Worm (Caenorhabditis elegans): ENCODE measurements around the gene emb-4.

emb-4 gene

ce11 chrV:18917396-18917795 is 22.6 kb upstream of the emb-4 start:
- TF ChIP-seq mbf-1 (tag; optimal IDR thresholded peaks at IDR 0.05) (no peak), peb-1 (tag; optimal IDR thresholded peaks at IDR 0.05) (no peak), nhr-12 (tag; optimal IDR thresholded peaks at IDR 0.05) (no peak), snpc-4 (tag; optimal IDR thresholded peaks at IDR 0.05) (no peak), dmd-4 (tag; optimal IDR thresholded peaks at IDR 0.05) (no peak), lin-39 (tag; optimal IDR thresholded peaks at IDR 0.05) (no peak), ztf-11 (tag; optimal IDR thresholded peaks at IDR 0.05) (no peak), unc-55 (GFP tag; optimal IDR thresholded peaks at IDR 0.05) (no peak), R02D3.7 (tag; optimal IDR thresholded peaks at IDR 0.05) (no peak), elt-3 (tag; optimal IDR thresholded peaks at IDR 0.05) (no peak), unc-39 (tag; optimal IDR thresholded peaks at IDR 0.05) (no peak), nhr-129 (tag; optimal IDR thresholded peaks at IDR 0.05) (no peak), egl-27 (tag; optimal IDR thresholded peaks at IDR 0.05) (no peak), C34F6.9 (tag; optimal IDR thresholded peaks at IDR 0.05) (no peak), Y55F3AM.14 (GFP tag; optimal IDR thresholded peaks at IDR 0.05) (no peak)

- no peak for TF ChIP-seq mbf-1 (tag; optimal IDR thresholded peaks at IDR 0.05)
- TF ChIP-seq ztf-11 (tag; optimal IDR thresholded peaks at IDR 0.05): no peak
- TF ChIP-seq crh-2 (tag; optimal IDR thresholded peaks at IDR 0.05): no peak
- no peak for TF ChIP-seq zag-1 (tag; optimal IDR thresholded peaks at IDR 0.05)
- no peak for TF ChIP-seq lin-39 (tag; optimal IDR thresholded peaks at IDR 0.05)
- TF ChIP-seq ZK546.5 (tag; optimal IDR thresholded peaks at IDR 0.05): no peak
- TF ChIP-seq unc-62 (GFP tag; optimal IDR thresholded peaks at IDR 0.05): no peak
- TF ChIP-seq Y55F3AM.14 (GFP tag; optimal IDR thresholded peaks at IDR 0.05): no peak
- TF ChIP-seq unc-55 (GFP tag; optimal IDR thresholded peaks at IDR 0.05): no peak
- no peak for TF ChIP-seq nhr-11 (tag; optimal IDR thresholded peaks at IDR 0.05)
- no peak for TF ChIP-seq blmp-1 (tag; optimal IDR thresholded peaks at IDR 0.05; ENCODE audit: insufficient read depth)
- TF ChIP-seq C34F6.9 (tag; optimal IDR thresholded peaks at IDR 0.05): no peak
- TF ChIP-seq nhr-25 (tag; optimal IDR thresholded peaks at IDR 0.05): no peak
- TF ChIP-seq lsy-2 (tag; optimal IDR thresholded peaks at IDR 0.05): no peak
- no peak for TF ChIP-seq peb-1 (tag; optimal IDR thresholded peaks at IDR 0.05)
- no peak for TF ChIP-seq elt-3 (tag; optimal IDR thresholded peaks at IDR 0.05)
- TF ChIP-seq F13H6.1 (tag; optimal IDR thresholded peaks at IDR 0.05): no peak
- no peak for TF ChIP-seq nhr-6 (tag; optimal IDR thresholded peaks at IDR 0.05)
- TF ChIP-seq lin-13 (GFP tag; optimal IDR thresholded peaks at IDR 0.05): no peak
Observed at ce11 chrV:18913120-18913519, 18.3 kb upstream of the emb-4 start.

DNA sequence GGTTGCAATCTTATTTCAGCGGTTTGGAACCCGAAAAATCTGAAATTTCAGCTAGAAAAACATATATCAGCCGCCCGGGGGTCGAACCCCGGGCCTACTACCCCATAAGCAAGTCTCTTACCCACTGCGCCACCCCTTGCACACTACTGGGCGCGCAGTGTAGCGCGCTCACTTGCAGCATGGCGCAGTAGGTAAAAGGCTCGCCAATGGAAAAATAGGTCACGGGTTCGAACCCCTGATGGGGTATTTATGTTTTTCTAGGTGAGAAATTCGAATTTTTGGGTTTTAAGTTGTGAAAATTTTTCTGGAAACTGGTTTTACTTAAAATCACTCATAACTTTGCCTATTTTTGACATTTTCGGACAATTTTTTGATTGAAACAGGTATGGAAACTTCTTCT is 17.8 kb upstream of the emb-4 start:
- no peak for TF ChIP-seq lin-39 (tag; optimal IDR thresholded peaks at IDR 0.05)
- TF ChIP-seq nhr-129 (tag; optimal IDR thresholded peaks at IDR 0.05): no peak
- no peak for TF ChIP-seq unc-55 (GFP tag; optimal IDR thresholded peaks at IDR 0.05)
- no peak for TF ChIP-seq nhr-25 (tag; optimal IDR thresholded peaks at IDR 0.05)
- TF ChIP-seq elt-1 (tag; optimal IDR thresholded peaks at IDR 0.05): no peak
- no peak for TF ChIP-seq ceh-82 (tag; optimal IDR thresholded peaks at IDR 0.05)
- no peak for TF ChIP-seq lsy-2 (tag; optimal IDR thresholded peaks at IDR 0.05)
- no peak for TF ChIP-seq egl-27 (tag; optimal IDR thresholded peaks at IDR 0.05)
- no peak for TF ChIP-seq nhr-10 (tag; optimal IDR thresholded peaks at IDR 0.05)
- TF ChIP-seq zag-1 (tag; optimal IDR thresholded peaks at IDR 0.05): no peak
- no peak for TF ChIP-seq fos-1 (tag; optimal IDR thresholded peaks at IDR 0.05)

DNA sequence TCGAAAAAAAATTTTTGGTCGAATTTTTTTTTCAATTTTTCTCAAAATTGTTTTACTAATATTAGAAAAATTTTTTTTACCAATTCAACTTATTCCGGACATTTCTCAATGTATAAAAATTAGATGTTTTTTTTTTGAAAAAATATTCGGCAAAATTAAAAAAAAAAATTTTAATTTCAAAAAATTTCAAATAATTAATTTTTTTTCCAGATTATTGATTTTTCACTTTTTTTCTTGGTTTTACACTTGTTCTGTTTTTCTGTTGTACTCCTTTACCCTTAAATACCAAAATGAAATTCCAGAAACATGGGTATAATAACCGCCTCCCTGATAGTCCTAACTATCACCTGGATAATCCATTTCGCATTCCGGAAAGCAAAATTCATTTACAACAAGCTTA is 17.0 kb upstream of the emb-4 start, which contains the start of gene cyp-42A1:
cyp-42A1 (plus strand) TSS at position 301 of the 400 bp plus-strand sequence.
- no peak for TF ChIP-seq unc-62 (GFP tag; optimal IDR thresholded peaks at IDR 0.05)
- TF ChIP-seq aly-2 (tag; optimal IDR thresholded peaks at IDR 0.05): no peak
- no peak for TF ChIP-seq elt-3 (tag; optimal IDR thresholded peaks at IDR 0.05)
- no peak for TF ChIP-seq zag-1 (tag; optimal IDR thresholded peaks at IDR 0.05)
- no peak for TF ChIP-seq ztf-4 (tag; optimal IDR thresholded peaks at IDR 0.05)
- no peak for TF ChIP-seq mdl-1 (tag; optimal IDR thresholded peaks at IDR 0.05)
- TF ChIP-seq ama-1 (optimal IDR thresholded peaks at IDR 0.05): no peak
- no peak for TF ChIP-seq ZK546.5 (tag; optimal IDR thresholded peaks at IDR 0.05)
- no peak for TF ChIP-seq lin-39 (tag; optimal IDR thresholded peaks at IDR 0.05)
- no peak for TF ChIP-seq unc-39 (tag; optimal IDR thresholded peaks at IDR 0.05)
- TF ChIP-seq mbf-1 (tag; optimal IDR thresholded peaks at IDR 0.05): no peak
- no peak for TF ChIP-seq crh-2 (tag; optimal IDR thresholded peaks at IDR 0.05)
- no peak for TF ChIP-seq nhr-11 (tag; optimal IDR thresholded peaks at IDR 0.05)
- TF ChIP-seq nhr-21 (tag; optimal IDR thresholded peaks at IDR 0.05): no peak
- no peak for TF ChIP-seq dmd-4 (tag; optimal IDR thresholded peaks at IDR 0.05)
- TF ChIP-seq lsy-2 (tag; optimal IDR thresholded peaks at IDR 0.05): no peak

- TF ChIP-seq R02D3.7 (tag; optimal IDR thresholded peaks at IDR 0.05): no peak
- no peak for TF ChIP-seq nhr-237 (tag; optimal IDR thresholded peaks at IDR 0.05)
- TF ChIP-seq ama-1 (optimal IDR thresholded peaks at IDR 0.05): no peak
- no peak for TF ChIP-seq F13H6.1 (tag; optimal IDR thresholded peaks at IDR 0.05)
- TF ChIP-seq alr-1 (tag; optimal IDR thresholded peaks at IDR 0.05): no peak
- TF ChIP-seq nhr-129 (tag; optimal IDR thresholded peaks at IDR 0.05): no peak
- TF ChIP-seq skn-1 (tag; optimal IDR thresholded peaks at IDR 0.05): no peak
- TF ChIP-seq lsy-2 (tag; optimal IDR thresholded peaks at IDR 0.05): no peak
- no peak for TF ChIP-seq fos-1 (tag; optimal IDR thresholded peaks at IDR 0.05)
- no peak for TF ChIP-seq gmeb-1 (tag; optimal IDR thresholded peaks at IDR 0.05)
- no peak for TF ChIP-seq ztf-11 (tag; optimal IDR thresholded peaks at IDR 0.05)
- no peak for TF ChIP-seq snpc-4 (tag; optimal IDR thresholded peaks at IDR 0.05)
- TF ChIP-seq nhr-23 (tag; optimal IDR thresholded peaks at IDR 0.05): no peak
- no peak for TF ChIP-seq ztf-4 (tag; optimal IDR thresholded peaks at IDR 0.05)
- TF ChIP-seq dmd-4 (tag; optimal IDR thresholded peaks at IDR 0.05): no peak
- TF ChIP-seq elt-3 (tag; optimal IDR thresholded peaks at IDR 0.05): no peak
- TF ChIP-seq sma-9 (GFP tag; optimal IDR thresholded peaks at IDR 0.05): no peak
- TF ChIP-seq sma-9 (tag; optimal IDR thresholded peaks at IDR 0.05): no peak
- TF ChIP-seq sma-3 (GFP tag; optimal IDR thresholded peaks at IDR 0.05): no peak
- TF ChIP-seq nhr-6 (tag; optimal IDR thresholded peaks at IDR 0.05): no peak
- TF ChIP-seq nhr-25 (tag; optimal IDR thresholded peaks at IDR 0.05): no peak
Observed at ce11 chrV:18909682-18910081, 14.9 kb upstream of the emb-4 start.

All from whole organism, L2 larva.